Fruit fly (Drosophila melanogaster) whole organism, embryonic: ENCODE results near the gene Cp7Fa.

ENCODE experiments used
- Ada2b ChIP-seq: fragments of 200-800 bp; sonication (Bioruptor generic); IDR thresholded peaks from 2 replicates; pipeline ENCODE4 v1.3.6; 2022; ENCODE audit warnings: missing biosample characterization, missing genetic modification characterization
- Atf3 ChIP-seq: fragments of 200-800 bp; sonication (Bioruptor generic); optimal IDR thresholded peaks from 3 replicates; lab custom pipeline; 2016; ENCODE audit warnings: missing biosample characterization, missing genetic modification characterization
- Atf6 ChIP-seq: fragments of 200-800 bp; sonication (Bioruptor generic); IDR thresholded peaks from 2 replicates; pipeline ENCODE4 v1.3.6; 2022; ENCODE audit warnings: missing biosample characterization, missing genetic modification characterization
- Bdp1 ChIP-seq: fragments of 200-800 bp; sonication (Bioruptor generic); optimal IDR thresholded peaks from 3 replicates; lab custom pipeline; 2016; ENCODE audit warnings: missing biosample characterization, missing genetic modification characterization
- CG10274 ChIP-seq: fragments of 200-800 bp; sonication (Bioruptor generic); optimal IDR thresholded peaks from 3 replicates; lab custom pipeline; 2017; ENCODE audit warnings: missing biosample characterization, mild to moderate bottlenecking, missing genetic modification characterization
- CG10543 ChIP-seq: fragments of 200-800 bp; sonication (Bioruptor generic); optimal IDR thresholded peaks from 3 replicates; lab custom pipeline; 2017; ENCODE audit warnings: missing biosample characterization, mild to moderate bottlenecking, missing genetic modification characterization, moderate library complexity
- CG11504 ChIP-seq: fragments of 200-800 bp; sonication (Bioruptor generic); optimal IDR thresholded peaks from 3 replicates; lab custom pipeline; 2019; ENCODE audit warnings: missing biosample characterization, mild to moderate bottlenecking, missing genetic modification characterization, moderate library complexity
- CG11695 ChIP-seq: fragments of 200-800 bp; sonication (Bioruptor generic); IDR thresholded peaks from 3 replicates; pipeline ENCODE4 v1.3.6; 2022; ENCODE audit warnings: missing biosample characterization, missing genetic modification characterization
- CG11723 ChIP-seq: fragments of 200-800 bp; sonication (Bioruptor generic); optimal IDR thresholded peaks from 2 replicates; lab custom pipeline; 2017; ENCODE audit warnings: missing biosample characterization, mild to moderate bottlenecking, missing genetic modification characterization
- CG12071 ChIP-seq: fragments of 200-800 bp; sonication (Bioruptor generic); optimal IDR thresholded peaks from 3 replicates; lab custom pipeline; 2018; ENCODE audit warnings: missing biosample characterization, mild to moderate bottlenecking, missing genetic modification characterization
- CG1233 ChIP-seq: fragments of 200-800 bp; sonication (Bioruptor generic); optimal IDR thresholded peaks from 4 replicates; lab custom pipeline; 2018; ENCODE audit warnings: missing biosample characterization, mild to moderate bottlenecking, missing genetic modification characterization
- CG13287 ChIP-seq: fragments of 200-800 bp; sonication (Bioruptor generic); IDR thresholded peaks from 2 replicates; pipeline ENCODE4 v1.3.6; 2022; ENCODE audit warnings: missing biosample characterization, missing genetic modification characterization; ENCODE audit not compliant: partially characterized antibody
- CG15073 ChIP-seq: fragments of 200-800 bp; sonication (Bioruptor generic); optimal IDR thresholded peaks from 2 replicates; lab custom pipeline; 2016; ENCODE audit warnings: missing biosample characterization, missing genetic modification characterization
- CG1529 ChIP-seq: fragments of 200-800 bp; sonication (Bioruptor generic); optimal IDR thresholded peaks from 3 replicates; lab custom pipeline; 2018; ENCODE audit warnings: missing biosample characterization, missing genetic modification characterization
- CG15601 ChIP-seq: fragments of 200-800 bp; sonication (Bioruptor generic); optimal IDR thresholded peaks from 3 replicates; lab custom pipeline; 2019; ENCODE audit warnings: missing biosample characterization, mild to moderate bottlenecking, missing genetic modification characterization, moderate library complexity
- CG15696 ChIP-seq: fragments of 200-800 bp; sonication (Bioruptor generic); optimal IDR thresholded peaks from 2 replicates; lab custom pipeline; 2019; ENCODE audit warnings: missing biosample characterization, mild to moderate bottlenecking, missing genetic modification characterization, moderate library complexity
- CG1832 ChIP-seq: fragments of 200-800 bp; sonication (Bioruptor generic); optimal IDR thresholded peaks from 2 replicates; lab custom pipeline; 2017; ENCODE audit warnings: missing biosample characterization, mild to moderate bottlenecking, missing genetic modification characterization, inconsistent platforms
- CG2199 ChIP-seq: fragments of 200-800 bp; sonication (Bioruptor generic); IDR thresholded peaks from 3 replicates; pipeline ENCODE4 v1.3.6; 2022; ENCODE audit warnings: missing biosample characterization, missing genetic modification characterization
- CG31365 ChIP-seq: fragments of 200-800 bp; sonication (Bioruptor generic); optimal IDR thresholded peaks from 2 replicates; lab custom pipeline; 2018; ENCODE audit warnings: missing biosample characterization, mild to moderate bottlenecking, missing genetic modification characterization
- CG43689 ChIP-seq: fragments of 200-800 bp; sonication (Bioruptor generic); IDR thresholded peaks from 2 replicates; pipeline ENCODE4 v1.3.6; 2022; ENCODE audit warnings: missing biosample characterization, missing genetic modification characterization
- CG8281 ChIP-seq: fragments of 200-800 bp; sonication (Bioruptor generic); optimal IDR thresholded peaks from 2 replicates; lab custom pipeline; 2018; ENCODE audit warnings: missing biosample characterization, mild to moderate bottlenecking, missing genetic modification characterization, moderate library complexity
- CG8388 ChIP-seq: fragments of 200-800 bp; sonication (Bioruptor generic); optimal IDR thresholded peaks from 2 replicates; lab custom pipeline; 2019; ENCODE audit warnings: missing biosample characterization, mild to moderate bottlenecking, missing genetic modification characterization, moderate library complexity
- CG9817 ChIP-seq: fragments of 200-800 bp; sonication (Bioruptor generic); optimal IDR thresholded peaks from 2 replicates; lab custom pipeline; 2018; ENCODE audit warnings: missing biosample characterization, mild to moderate bottlenecking, missing genetic modification characterization, moderate library complexity
- Deaf1 ChIP-seq: fragments of 200-800 bp; optimal IDR thresholded peaks from 3 replicates; lab custom pipeline; 2019; ENCODE audit warnings: missing biosample characterization, mild to moderate bottlenecking, missing genetic modification characterization, moderate library complexity
- E2f1 ChIP-seq: fragments of 200-800 bp; sonication (Bioruptor generic); IDR thresholded peaks from 2 replicates; pipeline ENCODE4 v1.3.6; 2022; ENCODE audit warnings: missing biosample characterization, missing genetic modification characterization
- Ets97D ChIP-seq: fragments of 200-800 bp; sonication (Bioruptor generic); optimal IDR thresholded peaks from 3 replicates; lab custom pipeline; 2016; ENCODE audit warnings: missing biosample characterization, missing genetic modification characterization
- HHEX ChIP-seq: fragments of 200-800 bp; sonication (Bioruptor generic); optimal IDR thresholded peaks from 3 replicates; lab custom pipeline; 2017; ENCODE audit warnings: missing biosample characterization, mild to moderate bottlenecking, missing genetic modification characterization, missing genetic modification reagents
- NfI ChIP-seq: fragments of 200-800 bp; sonication (Bioruptor generic); optimal IDR thresholded peaks from 3 replicates; lab custom pipeline; 2018; ENCODE audit warnings: missing biosample characterization, mild to moderate bottlenecking, missing genetic modification characterization, moderate library complexity
- Sry-β ChIP-seq: fragments of 200-800 bp; sonication (Bioruptor generic); optimal IDR thresholded peaks from 2 replicates; lab custom pipeline; 2018; ENCODE audit warnings: missing biosample characterization, mild to moderate bottlenecking, missing genetic modification characterization, moderate library complexity
- Xbp1 ChIP-seq: fragments of 200-800 bp; sonication (Bioruptor generic); optimal IDR thresholded peaks from 3 replicates; lab custom pipeline; 2016; ENCODE audit warnings: missing biosample characterization, mild to moderate bottlenecking, missing genetic modification characterization
- al ChIP-seq: fragments of 200-800 bp; sonication (Bioruptor generic); IDR thresholded peaks from 2 replicates; pipeline ENCODE4 v1.3.6; 2022; ENCODE audit warnings: missing biosample characterization, missing genetic modification characterization
- az2 ChIP-seq: fragments of 200-800 bp; sonication (Bioruptor generic); optimal IDR thresholded peaks from 3 replicates; lab custom pipeline; 2016; ENCODE audit warnings: missing biosample characterization, missing genetic modification characterization
- bsh ChIP-seq, 2 experiments: fragments of 200-800 bp; sonication (Bioruptor generic); optimal IDR thresholded peaks; 2 replicates each; lab custom pipeline; 2017 to 2018; ENCODE audit warnings: mild to moderate bottlenecking in 2 of 2, missing biosample characterization in 2 of 2, missing genetic modification characterization in 2 of 2, moderate library complexity in 1 of 2
- caup ChIP-seq: fragments of 200-800 bp; sonication (Bioruptor generic); optimal IDR thresholded peaks from 3 replicates; lab custom pipeline; 2017; ENCODE audit warnings: missing biosample characterization, mild to moderate bottlenecking, missing genetic modification characterization, moderate library complexity; ENCODE audit not compliant: severe bottlenecking
- chif ChIP-seq, 2 experiments: fragments of 200-800 bp; sonication (Bioruptor generic); optimal IDR thresholded peaks; 3 replicates each; lab custom pipeline; 2016; ENCODE audit warnings: missing biosample characterization in 2 of 2, missing genetic modification characterization in 2 of 2
- cwo ChIP-seq: fragments of 200-800 bp; sonication (Bioruptor generic); optimal IDR thresholded peaks from 3 replicates; lab custom pipeline; 2017; ENCODE audit warnings: missing biosample characterization, missing genetic modification characterization, mild to moderate bottlenecking, moderate library complexity, missing genetic modification reagents
- exex ChIP-seq: fragments of 200-800 bp; sonication (Bioruptor generic); optimal IDR thresholded peaks from 4 replicates; lab custom pipeline; 2018; ENCODE audit warnings: missing biosample characterization, mild to moderate bottlenecking, missing genetic modification characterization, moderate library complexity
- gt ChIP-seq: fragments of 200-800 bp; sonication (Bioruptor generic); IDR thresholded peaks from 2 replicates; pipeline ENCODE4 v1.3.6; 2022; ENCODE audit warnings: missing biosample characterization, missing genetic modification characterization
- lbe ChIP-seq: fragments of 200-800 bp; sonication (Bioruptor generic); optimal IDR thresholded peaks from 2 replicates; lab custom pipeline; 2016; ENCODE audit warnings: missing biosample characterization, mild to moderate bottlenecking, missing genetic modification characterization
- lmd ChIP-seq: fragments of 200-800 bp; sonication (Bioruptor generic); IDR thresholded peaks from 2 replicates; pipeline ENCODE4 v1.3.6; 2022; ENCODE audit warnings: missing biosample characterization, missing genetic modification characterization
- nerfin-1 ChIP-seq: fragments of 200-800 bp; sonication (Bioruptor generic); optimal IDR thresholded peaks from 3 replicates; lab custom pipeline; 2019; ENCODE audit warnings: missing biosample characterization, mild to moderate bottlenecking, missing genetic modification characterization, moderate library complexity
- run ChIP-seq: fragments of 200-800 bp; sonication (Bioruptor generic); optimal IDR thresholded peaks from 3 replicates; lab custom pipeline; 2018; ENCODE audit warnings: missing biosample characterization, mild to moderate bottlenecking, missing genetic modification characterization
- sc ChIP-seq, 3 experiments: fragments of >200 bp in 2 of 3; fragments of 200-800 bp in 1 of 3; sonication (Bioruptor generic) in 1 of 3; optimal IDR thresholded peaks; 2 replicates in 2 of 3; 3 replicates in 1 of 3; lab custom pipeline; 2017; ENCODE audit warnings: mild to moderate bottlenecking in 1 of 3, missing biosample characterization in 1 of 3, missing genetic modification characterization in 1 of 3, missing genetic modification reagents in 1 of 3
- sens ChIP-seq: fragments of 200-800 bp; sonication (Bioruptor generic); peaks from one replicate; lab custom pipeline; 2016; ENCODE audit warnings: missing biosample characterization, missing genetic modification characterization
- seq ChIP-seq: fragments of 200-800 bp; sonication (Bioruptor generic); IDR thresholded peaks from 2 replicates; pipeline ENCODE4 v1.3.6; 2022; ENCODE audit warnings: missing biosample characterization, missing genetic modification characterization
- sim ChIP-seq: fragments of 200-800 bp; sonication (Bioruptor generic); IDR thresholded peaks from 2 replicates; pipeline ENCODE4 v1.3.6; 2022; ENCODE audit warnings: missing biosample characterization, missing genetic modification characterization
- slbo ChIP-seq: fragments of 200-800 bp; sonication (Bioruptor generic); IDR thresholded peaks from 2 replicates; pipeline ENCODE4 v1.3.6; 2022; ENCODE audit warnings: missing biosample characterization, missing genetic modification characterization
- sr ChIP-seq: fragments of 200-800 bp; sonication (Bioruptor generic); IDR thresholded peaks from 3 replicates; pipeline ENCODE4 v1.3.6; 2022; ENCODE audit warnings: missing biosample characterization, missing genetic modification characterization
- sug ChIP-seq: fragments of 200-800 bp; optimal IDR thresholded peaks from 2 replicates; lab custom pipeline; 2019; ENCODE audit warnings: missing biosample characterization, mild to moderate bottlenecking, missing genetic modification characterization, moderate library complexity
- tio ChIP-seq: fragments of 200-800 bp; sonication (Bioruptor generic); optimal IDR thresholded peaks from 2 replicates; lab custom pipeline; 2017; ENCODE audit warnings: missing biosample characterization, missing genetic modification characterization, inconsistent platforms
- tx ChIP-seq: fragments of 200-800 bp; sonication (Bioruptor generic); optimal IDR thresholded peaks from 2 replicates; lab custom pipeline; 2016; ENCODE audit warnings: missing biosample characterization, missing genetic modification characterization
- zfh2 ChIP-seq: fragments of 200-800 bp; sonication (Bioruptor generic); optimal IDR thresholded peaks from 2 replicates; lab custom pipeline; 2016; ENCODE audit warnings: missing biosample characterization, missing genetic modification characterization

The Cp7Fa gene

DNA sequence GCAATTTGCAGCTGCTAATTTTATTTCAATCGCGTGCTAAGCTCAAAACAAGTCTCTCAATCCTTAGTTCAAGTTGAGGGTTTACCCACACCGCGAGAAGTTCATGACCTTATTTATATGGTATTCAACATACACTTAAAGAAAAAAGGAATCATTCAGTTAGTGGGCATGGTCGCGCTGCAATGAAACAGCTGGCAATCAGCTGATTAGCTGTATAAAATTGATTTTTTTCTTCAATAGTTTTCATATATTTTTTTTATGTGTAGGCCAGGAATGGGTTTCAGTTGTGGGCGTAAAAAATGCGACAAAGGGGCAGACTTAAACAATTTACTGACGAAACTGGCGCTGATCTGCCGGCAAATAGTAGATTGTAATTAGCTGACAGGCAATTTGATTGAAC lies 28.5 kb downstream of the Cp7Fa start (continued):
- TF ChIP-seq slbo (GFP tag; lab: Robert Waterston, UW) = peak; percentile 32; the same call in 1 of the 2 replicates
- no peak for TF ChIP-seq gt (GFP tag; lab: Robert Waterston, UW)
- peak; percentile 17 for TF ChIP-seq Xbp1
- TF ChIP-seq CG10543 (GFP tag; lab: Kevin White, UChicago) = no peak
- TF ChIP-seq CG31365 = no peak
- no peak for TF ChIP-seq CG8281
- TF ChIP-seq Sry-β (GFP tag; lab: Kevin White, UChicago) = no peak
- TF ChIP-seq CG11695 (GFP tag; lab: Robert Waterston, UW) = 0 out of 3 replicates have a peak, but pooled peaks have one; percentile 25
- no peak for TF ChIP-seq Ets97D
- TF ChIP-seq CG15601 (tag; lab: Kevin White, UChicago) = no peak
- no peak for TF ChIP-seq sc (optimal IDR thresholded peaks at IDR 0.05; lab: Kevin White, UChicago)
- no peak for TF ChIP-seq sc (GFP tag; optimal IDR thresholded peaks at IDR 0.05; lab: Kevin White, UChicago)
- TF ChIP-seq CG1529 (GFP tag; lab: Kevin White, UChicago) = no peak
- TF ChIP-seq seq (GFP tag; lab: Robert Waterston, UW) = no peak
- TF ChIP-seq Atf3 (GFP tag; lab: Kevin White, UChicago) = no peak
- no peak for TF ChIP-seq zfh2 (GFP tag; lab: Kevin White, UChicago)
- TF ChIP-seq CG12071 = no peak
- TF ChIP-seq CG9817 (tag; lab: Kevin White, UChicago) = no peak
- no peak for TF ChIP-seq tio
- TF ChIP-seq tx (GFP tag; lab: Kevin White, UChicago) = no peak
- TF ChIP-seq CG8388 (GFP tag; lab: Kevin White, UChicago) = no peak
- TF ChIP-seq CG1832 (GFP tag; lab: Kevin White, UChicago) = no peak
- TF ChIP-seq Bdp1 (GFP tag; lab: Kevin White, UChicago) = no peak
- no peak for TF ChIP-seq caup (GFP tag; lab: Kevin White, UChicago)
- no peak for TF ChIP-seq az2 (GFP tag; lab: Kevin White, UChicago)
- no peak for TF ChIP-seq lbe (GFP tag; lab: Kevin White, UChicago)
- no peak for TF ChIP-seq CG15073 (GFP tag; lab: Kevin White, UChicago)
- TF ChIP-seq CG11504 = peak; percentile 35
- TF ChIP-seq bsh (GFP tag; optimal IDR thresholded peaks at IDR 0.05; lab: Kevin White, UChicago) = no peak
- TF ChIP-seq CG1233 (GFP tag; lab: Kevin White, UChicago) = no peak
- TF ChIP-seq HHEX (GFP tag; lab: Kevin White, UChicago) = no peak
- TF ChIP-seq CG2199 (GFP tag; lab: Robert Waterston, UW) = no peak
- no peak for TF ChIP-seq lmd
- TF ChIP-seq sim (GFP tag; lab: Robert Waterston, UW) = no peak
- no peak for TF ChIP-seq nerfin-1
- no peak for TF ChIP-seq al
- 0 out of 2 replicates have a peak, but pooled peaks have one; percentile 22 for TF ChIP-seq Ada2b (GFP tag; lab: Robert Waterston, UW)
- no peak for TF ChIP-seq Atf6 (GFP tag; lab: Robert Waterston, UW)
- 0 out of 2 replicates have a peak, but pooled peaks have one; percentile 16 for TF ChIP-seq E2f1 (GFP tag; lab: Robert Waterston, UW)

DNA sequence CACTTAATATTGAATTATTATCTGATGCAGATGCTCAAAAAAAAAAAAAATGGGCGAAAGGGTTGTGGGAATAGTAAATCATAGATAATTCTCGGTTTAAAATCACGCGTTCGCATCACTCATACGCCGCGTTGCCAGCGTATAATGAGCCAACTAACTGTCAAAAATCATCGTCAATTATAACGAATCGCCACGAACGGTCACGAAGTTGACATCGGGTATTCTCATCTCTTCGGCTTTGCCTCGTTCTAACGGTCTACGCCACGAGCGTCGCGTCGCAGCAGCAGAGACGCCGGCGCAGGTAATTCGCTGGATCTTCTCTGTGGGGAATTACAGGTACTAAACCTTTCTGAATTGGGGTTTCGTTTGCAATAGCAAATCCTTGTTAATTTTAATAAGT lies 30.7 kb downstream of the Cp7Fa start:
- TF ChIP-seq CG15696 (tag; lab: Kevin White, UChicago) (no peak), cwo (GFP tag; lab: Kevin White, UChicago) (no peak), NfI (no peak), exex (tag; lab: Kevin White, UChicago) (peak; percentile 38), CG10274 (GFP tag; lab: Kevin White, UChicago) (no peak), HHEX (GFP tag; lab: Kevin White, UChicago) (no peak), CG11723 (GFP tag; lab: Kevin White, UChicago) (no peak), run (tag; lab: Kevin White, UChicago) (no peak), CG2199 (GFP tag; lab: Robert Waterston, UW) (no peak), sr (GFP tag; lab: Robert Waterston, UW) (no peak), gt (GFP tag; lab: Robert Waterston, UW) (no peak), sug (tag; lab: Kevin White, UChicago) (no peak), CG43689 (GFP tag; lab: Robert Waterston, UW) (no peak), chif (GFP tag; optimal IDR thresholded peaks at IDR 0.05; lab: Kevin White, UChicago) (no peak), sens (peak; percentile 49), Deaf1 (peak; percentile 94), CG13287 (GFP tag; lab: Robert Waterston, UW) (no peak)
